Worm (Caenorhabditis elegans) whole organism, early embryonic: ENCODE measurements around the gene Y54G2A.38.

ENCODE experiments used
- B0310.2 ChIP-seq: sonication (generic microtip); optimal IDR thresholded peaks from 2 replicates; lab custom pipeline; 2016; ENCODE audit warnings: mild to moderate bottlenecking, missing genetic modification characterization, missing compliant biosample characterization
- F13C5.2 ChIP-seq: sonication (generic microtip); optimal IDR thresholded peaks from 2 replicates; lab custom pipeline; 2017; ENCODE audit warnings: mild to moderate bottlenecking, missing genetic modification characterization, inconsistent platforms, missing compliant biosample characterization
- aly-1 ChIP-seq: sonication (generic microtip); optimal IDR thresholded peaks from 2 replicates; lab custom pipeline; 2016; ENCODE audit warnings: missing genetic modification characterization, missing compliant biosample characterization
- ama-1 ChIP-seq: fragments of 150-350 bp; optimal IDR thresholded peaks from 2 replicates; lab custom pipeline; 2014
- ceh-13 ChIP-seq: fragments of 200-800 bp; sonication (Bioruptor generic); optimal IDR thresholded peaks from 2 replicates; lab custom pipeline; 2018; ENCODE audit warnings: mild to moderate bottlenecking, missing genetic modification characterization, missing compliant biosample characterization
- ceh-36 ChIP-seq: sonication (generic microtip); optimal IDR thresholded peaks from 2 replicates; lab custom pipeline; 2016; ENCODE audit warnings: missing genetic modification characterization, inconsistent platforms, missing compliant biosample characterization
- ets-7 ChIP-seq: sonication (generic microtip); optimal IDR thresholded peaks from 2 replicates; lab custom pipeline; 2016; ENCODE audit warnings: missing genotype, missing genetic modification characterization, missing compliant biosample characterization
- flt-1 ChIP-seq: fragments of 200-800 bp; sonication (Bioruptor generic); IDR thresholded peaks from 2 replicates; pipeline ENCODE4 v1.3.6; 2022; ENCODE audit warnings: missing genetic modification characterization, missing compliant biosample characterization
- hmbx-1 ChIP-seq: sonication (generic microtip); optimal IDR thresholded peaks from 2 replicates; lab custom pipeline; 2016; ENCODE audit warnings: mild to moderate bottlenecking, missing genetic modification characterization, missing compliant biosample characterization
- hmg-4 ChIP-seq: fragments of 200-800 bp; sonication (Bioruptor generic); optimal IDR thresholded peaks from 2 replicates; lab custom pipeline; 2018; ENCODE audit warnings: mild to moderate bottlenecking, missing genetic modification characterization, missing compliant biosample characterization
- hnd-1 ChIP-seq: sonication (generic microtip); optimal IDR thresholded peaks from 2 replicates; lab custom pipeline; 2016; ENCODE audit warnings: missing genetic modification characterization, missing compliant biosample characterization
- pes-1 ChIP-seq: fragments of 200-800 bp; sonication (Bioruptor generic); IDR thresholded peaks from 2 replicates; pipeline ENCODE4 v1.3.6; 2022; ENCODE audit warnings: missing genetic modification reagents, missing genetic modification characterization, missing compliant biosample characterization
- scrt-1 ChIP-seq: fragments of 200-800 bp; sonication (Bioruptor generic); IDR thresholded peaks from 2 replicates; pipeline ENCODE4 v1.3.6; 2022; ENCODE audit warnings: missing genetic modification characterization, missing compliant biosample characterization
- sea-1 ChIP-seq: fragments of 200-800 bp; sonication (Bioruptor generic); conservative IDR thresholded peaks from 2 replicates; pipeline ENCODE4 v1.3.6; 2022; ENCODE audit warnings: missing genetic modification characterization, missing compliant biosample characterization
- tbx-11 ChIP-seq: fragments of 200-800 bp; sonication (Bioruptor generic); IDR thresholded peaks from 2 replicates; pipeline ENCODE4 v1.3.6; 2022; ENCODE audit warnings: missing genetic modification characterization, missing compliant biosample characterization
- tbx-37 ChIP-seq: fragments of 200-800 bp; sonication (Bioruptor generic); conservative IDR thresholded peaks from 2 replicates; pipeline ENCODE4 v1.3.6; 2022; ENCODE audit warnings: missing genetic modification reagents, missing genetic modification characterization, missing compliant biosample characterization
- tra-4 ChIP-seq: sonication (generic microtip); optimal IDR thresholded peaks from 2 replicates; lab custom pipeline; 2017; ENCODE audit warnings: missing genetic modification characterization, missing compliant biosample characterization

The Y54G2A.38 gene

DNA sequence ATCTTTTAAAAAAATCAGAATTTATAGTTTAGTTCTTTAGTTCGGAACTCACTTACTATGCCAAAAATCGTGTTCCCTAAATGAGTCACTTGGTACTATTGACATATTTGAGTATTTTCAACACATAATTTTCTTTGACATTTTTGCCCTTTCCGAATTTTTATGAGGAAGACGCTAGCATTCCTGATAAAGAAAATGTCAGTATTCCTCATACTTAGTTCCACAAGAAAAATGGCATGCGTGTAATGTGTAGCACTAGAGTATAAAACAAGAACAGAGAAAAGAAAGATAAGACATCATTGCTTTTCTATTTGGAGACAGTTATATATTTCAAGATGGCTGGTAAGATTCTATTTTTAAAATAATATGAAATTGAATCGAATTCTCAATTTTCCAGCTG, 29.3 kb upstream of the Y54G2A.38 start, which contains the start of gene Y94H6A.2:
Gene Y94H6A.2 (plus strand): TSS at position 336 of the 400 bp plus-strand sequence.
- TF ChIP-seq flt-1 (no peak), ceh-13 (no peak), tbx-11 (no peak), B0310.2 (tag; lab: Kevin White, UChicago) (no peak), ceh-36 (tag; lab: Kevin White, UChicago) (no peak), F13C5.2 (tag; lab: Kevin White, UChicago) (no peak), tbx-37 (GFP tag; lab: Robert Waterston, UW) (no peak), pes-1 (no peak), ama-1 (lab: Kevin White, UChicago) (no peak), hmbx-1 (no peak)

DNA sequence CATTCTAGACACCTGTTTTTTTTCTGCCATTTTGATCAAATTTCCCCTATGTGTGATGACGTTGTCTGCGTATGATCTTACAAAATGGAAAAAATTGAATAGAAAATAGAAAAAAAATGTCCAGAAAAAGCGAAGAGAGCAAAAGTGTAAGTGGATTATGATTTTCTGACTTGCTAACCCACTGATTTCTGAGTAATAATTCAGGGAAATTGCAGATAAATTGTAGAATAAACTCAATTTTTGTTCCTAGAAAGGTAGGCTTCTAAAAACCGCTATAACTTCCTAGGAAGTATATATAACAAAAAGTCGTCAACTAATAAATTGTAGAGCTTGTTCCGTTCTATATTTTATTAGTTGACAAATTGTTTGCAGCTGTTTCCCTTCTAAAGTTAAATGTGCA, 24.6 kb upstream of the Y54G2A.38 start:
- TF ChIP-seq ama-1 (lab: Kevin White, UChicago) (no peak), ets-7 (tag; lab: Kevin White, UChicago) (no peak), pes-1 (no peak)

DNA sequence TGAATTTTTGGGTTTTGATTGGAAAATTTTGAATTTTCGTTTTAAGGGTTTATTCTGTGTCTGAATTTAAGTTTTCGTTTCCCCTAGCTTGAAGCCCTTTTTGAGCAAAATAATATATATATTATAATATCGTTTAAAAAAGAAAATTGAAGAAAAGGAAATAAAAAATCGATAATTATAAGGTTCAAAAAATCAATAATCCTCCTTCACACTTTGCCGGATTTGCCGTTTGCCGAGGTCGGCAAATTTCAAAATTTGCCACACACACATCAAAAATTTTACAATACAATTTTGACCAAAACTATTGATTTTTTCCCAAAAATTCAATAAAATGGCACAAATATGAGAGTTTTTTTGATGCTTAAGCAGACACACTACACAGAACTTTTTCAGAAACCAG, 22.7 kb upstream of the Y54G2A.38 start:
- TF ChIP-seq tbx-11 (no peak), aly-1 (tag; lab: Kevin White, UChicago) (no peak), flt-1 (no peak), tra-4 (tag; lab: Kevin White, UChicago) (no peak), pes-1 (no peak), ama-1 (lab: Kevin White, UChicago) (no peak), F13C5.2 (tag; lab: Kevin White, UChicago) (no peak), hnd-1 (tag; lab: Kevin White, UChicago) (no peak), B0310.2 (tag; lab: Kevin White, UChicago) (no peak), sea-1 (GFP tag; lab: Robert Waterston, UW) (no peak), ceh-13 (no peak), scrt-1 (GFP tag; lab: Robert Waterston, UW) (no peak), hmbx-1 (no peak), ets-7 (tag; lab: Kevin White, UChicago) (no peak), tbx-37 (GFP tag; lab: Robert Waterston, UW) (no peak), ceh-36 (tag; lab: Kevin White, UChicago) (no peak), hmg-4 (no peak)

DNA sequence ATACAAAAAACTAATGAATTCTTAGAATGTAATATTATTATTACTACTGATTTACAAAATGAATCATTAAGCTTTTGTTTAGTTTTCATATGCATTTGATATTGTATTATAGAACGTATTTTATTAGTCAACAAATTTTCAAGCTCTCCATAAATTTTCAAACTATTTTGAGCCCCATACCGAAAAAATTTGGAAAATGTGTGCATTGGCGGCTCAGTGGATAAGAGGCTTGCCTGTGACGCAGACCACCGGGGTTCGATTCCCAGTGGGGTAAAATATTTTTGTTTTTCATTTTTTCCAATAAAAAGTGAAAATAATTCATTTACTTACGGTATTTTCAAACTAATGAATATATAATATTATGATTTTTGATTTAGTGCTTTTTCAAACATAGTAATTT, 20.8 kb upstream of the Y54G2A.38 start:
- TF ChIP-seq tra-4 (tag; lab: Kevin White, UChicago) (no peak), sea-1 (GFP tag; lab: Robert Waterston, UW) (no peak)

DNA sequence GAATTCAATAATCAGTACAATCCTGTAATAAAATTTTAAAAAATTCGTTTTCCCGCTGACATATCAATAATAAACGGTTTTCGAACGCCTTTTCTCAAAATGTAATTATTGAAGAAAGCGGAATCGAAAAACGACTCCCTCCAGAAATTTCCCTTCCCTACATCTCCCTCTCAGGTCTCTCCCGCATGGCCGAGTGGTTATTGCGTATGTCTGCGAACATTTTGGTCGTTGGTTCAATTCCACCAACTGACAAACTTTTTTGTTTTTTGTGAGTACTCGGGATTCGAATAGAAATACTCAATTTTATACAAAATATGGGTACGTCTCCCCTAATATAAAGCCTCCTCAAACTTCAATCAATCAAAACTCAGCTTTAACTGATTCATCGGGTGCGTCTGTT, 19.2 kb upstream of the Y54G2A.38 start:
- peak; percentile 96 for TF ChIP-seq tbx-37 (GFP tag; lab: Robert Waterston, UW)
- TF ChIP-seq pes-1: peak; percentile 95
- TF ChIP-seq tbx-11: peak; percentile 93
- peak; percentile 95 for TF ChIP-seq scrt-1 (GFP tag; lab: Robert Waterston, UW)
- TF ChIP-seq flt-1: peak; percentile 94
- peak; percentile 97 for TF ChIP-seq sea-1 (GFP tag; lab: Robert Waterston, UW)

DNA sequence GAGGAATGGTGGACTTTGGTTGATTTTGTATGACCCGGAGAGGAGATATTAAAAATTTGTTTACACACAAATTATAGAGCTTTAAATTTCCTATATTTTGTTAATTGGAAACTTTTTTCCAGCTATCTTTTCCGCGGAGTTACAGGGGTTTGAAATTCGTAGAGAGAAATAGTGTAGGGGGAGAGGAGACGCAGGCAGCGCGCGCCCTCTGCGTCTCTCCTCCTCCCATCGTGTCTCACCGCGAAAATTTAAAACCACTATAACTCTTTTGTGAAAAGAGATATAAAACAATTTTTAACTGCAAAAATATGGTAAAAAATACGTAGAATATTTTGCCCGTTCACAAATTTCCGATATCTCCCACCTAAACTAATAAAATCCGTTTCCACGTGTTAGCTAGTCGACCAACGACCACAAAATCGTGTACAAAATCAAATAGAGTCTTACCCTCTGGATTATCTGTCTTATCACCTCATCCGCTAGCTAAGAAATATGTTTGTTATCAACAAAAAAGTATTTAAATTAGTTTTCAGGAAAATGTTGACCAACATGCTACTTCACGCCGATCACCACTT, 16.7 kb upstream of the Y54G2A.38 start, which contains the start of gene nhr-277:
Gene nhr-277 (plus strand): TSS at position 525 of the 575 bp plus-strand sequence.
- TF ChIP-seq sea-1 (GFP tag; lab: Robert Waterston, UW) (no peak), tbx-11 (no peak), F13C5.2 (tag; lab: Kevin White, UChicago) (no peak), flt-1 (no peak), tra-4 (tag; lab: Kevin White, UChicago) (no peak), hmbx-1 (no peak), B0310.2 (tag; lab: Kevin White, UChicago) (no peak), ceh-36 (tag; lab: Kevin White, UChicago) (no peak), aly-1 (tag; lab: Kevin White, UChicago) (no peak), ets-7 (tag; lab: Kevin White, UChicago) (no peak)

DNA sequence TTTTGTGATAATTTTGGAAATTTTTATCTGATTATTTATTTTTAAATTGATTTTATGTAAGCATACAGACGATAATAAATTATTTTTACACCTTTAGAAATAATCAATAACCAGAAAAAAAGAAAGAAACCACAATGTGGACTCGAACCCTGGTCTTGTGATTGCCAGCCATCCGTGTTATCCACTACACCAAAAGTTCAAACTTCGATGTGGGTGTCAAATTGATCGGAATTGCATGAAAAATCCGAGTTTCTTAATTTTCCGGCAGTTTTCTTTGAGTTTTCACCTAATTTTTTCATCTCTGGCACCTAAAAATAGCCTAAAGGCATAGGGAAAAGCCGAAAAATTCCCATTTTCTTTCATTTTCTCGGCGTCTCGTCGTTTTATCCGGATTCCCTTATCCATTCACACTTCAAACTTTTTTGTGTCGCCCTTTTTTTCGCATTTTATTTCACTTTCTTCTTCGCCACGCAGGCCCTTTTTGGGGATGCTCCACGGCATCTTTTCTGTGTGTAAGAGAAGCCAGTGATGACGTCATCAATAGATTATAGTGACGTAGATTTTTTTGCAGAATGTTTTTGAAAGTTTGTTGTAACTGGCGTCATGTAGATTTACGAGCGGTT, 11.8 kb upstream of the Y54G2A.38 start:
- TF ChIP-seq hmg-4 (no peak), aly-1 (tag; lab: Kevin White, UChicago) (no peak), pes-1 (no peak), hmbx-1 (no peak), B0310.2 (tag; lab: Kevin White, UChicago) (no peak), flt-1 (no peak), ama-1 (lab: Kevin White, UChicago) (no peak), F13C5.2 (tag; lab: Kevin White, UChicago) (no peak), sea-1 (GFP tag; lab: Robert Waterston, UW) (no peak), ceh-13 (no peak), tbx-11 (no peak), tra-4 (tag; lab: Kevin White, UChicago) (no peak)

DNA sequence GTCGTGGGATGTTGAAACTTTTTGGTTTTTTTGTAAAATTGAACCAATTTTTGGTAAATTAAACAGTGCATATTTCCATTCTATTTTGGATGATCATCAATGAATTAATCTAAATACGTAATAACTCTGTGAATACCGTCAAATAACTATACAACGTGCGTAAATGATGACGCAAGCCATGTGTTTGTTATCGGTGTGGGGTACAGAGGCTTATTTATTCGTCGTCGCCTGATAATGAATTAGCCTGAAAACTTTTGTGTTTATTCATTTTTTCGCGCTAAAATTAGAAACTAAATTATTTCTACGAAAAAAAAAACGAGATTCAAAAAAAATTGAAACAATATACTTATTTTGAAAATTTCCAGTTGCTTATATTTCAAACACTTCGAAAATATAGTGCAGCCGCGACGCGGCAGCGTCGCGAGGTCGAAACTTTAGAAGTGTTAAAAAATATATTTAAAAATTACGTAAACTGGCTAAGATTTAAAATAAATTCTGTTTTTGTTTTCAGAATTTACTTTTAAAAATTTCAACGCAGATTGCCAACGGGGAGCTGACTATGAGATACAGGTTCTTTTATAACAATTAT, 10.3 kb upstream of the Y54G2A.38 start:
- no peak for TF ChIP-seq tbx-37 (GFP tag; lab: Robert Waterston, UW)
- TF ChIP-seq F13C5.2 (tag; lab: Kevin White, UChicago): no peak
- no peak for TF ChIP-seq pes-1
- TF ChIP-seq tra-4 (tag; lab: Kevin White, UChicago): no peak
- no peak for TF ChIP-seq tbx-11
- TF ChIP-seq B0310.2 (tag; lab: Kevin White, UChicago): no peak
- TF ChIP-seq sea-1 (GFP tag; lab: Robert Waterston, UW): no peak
- TF ChIP-seq ets-7 (tag; lab: Kevin White, UChicago): no peak
- no peak for TF ChIP-seq hnd-1 (tag; lab: Kevin White, UChicago)
